Fruit fly (Drosophila melanogaster): Measurements from ENCODE around the gene CG15167.

The CG15167 gene

DNA sequence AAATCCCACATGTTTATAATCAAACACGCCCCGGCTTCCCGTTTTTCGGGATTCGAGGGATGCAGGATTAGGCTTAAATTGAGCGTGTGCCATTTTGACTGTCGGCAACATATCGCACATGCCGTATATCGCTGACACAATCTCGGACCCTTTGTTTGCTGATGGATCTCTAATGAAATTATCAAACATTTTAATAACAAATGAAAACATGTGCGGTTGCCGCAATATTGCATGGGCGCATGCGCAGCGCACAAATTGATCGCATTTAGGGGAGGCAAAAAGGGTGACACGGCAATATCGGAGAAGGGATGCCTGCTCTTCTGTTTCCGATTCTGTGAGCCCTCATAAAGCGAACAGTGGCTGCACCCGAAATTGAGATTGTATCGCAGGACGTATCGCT, 35.1 kb downstream of the CG15167 start (continued):
- TF ChIP-seq CG6272 (GFP tag; IDR thresholded peaks at IDR 0.05) (0 out of 2 replicates have a peak, but pooled peaks have one; percentile 9), Oaz (GFP tag; IDR thresholded peaks at IDR 0.05) (no peak)

DNA sequence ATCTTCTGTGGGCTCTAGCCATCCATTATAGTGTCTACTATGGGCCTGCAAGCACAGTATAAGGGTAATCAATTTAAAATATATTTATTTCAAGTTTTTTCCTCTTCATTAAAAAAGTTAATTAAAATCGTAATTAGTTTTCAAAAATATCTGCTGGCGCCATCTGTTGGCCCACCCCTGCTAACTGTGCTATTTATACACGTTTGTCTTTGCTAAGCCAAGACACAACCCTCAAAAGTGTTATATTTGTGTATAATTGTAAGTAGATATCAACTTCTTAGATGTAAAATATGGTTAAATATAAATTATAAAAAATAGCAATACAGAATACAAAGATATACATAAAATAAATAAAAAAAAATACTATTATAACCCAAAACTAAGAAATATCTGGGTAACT, 36.4 kb downstream of the CG15167 start:
- TF ChIP-seq stwl (tag; optimal IDR thresholded peaks at IDR 0.05) (peak; percentile 52), CG7839 (tag; optimal IDR thresholded peaks at IDR 0.05) (peak; percentile 23), amos (GFP tag; IDR thresholded peaks at IDR 0.05; ENCODE audit: partially characterized antibody) (peak; percentile 61; the same call in 1 of the 2 replicates), Dek (tag; optimal IDR thresholded peaks at IDR 0.05) (peak; percentile 22), klu (GFP tag; IDR thresholded peaks at IDR 0.05) (no peak), nmo (GFP tag; optimal IDR thresholded peaks at IDR 0.05) (peak; percentile 8), HmgZ (tag; optimal IDR thresholded peaks at IDR 0.05) (peak; percentile 33), NfI (GFP tag; optimal IDR thresholded peaks at IDR 0.05) (peak; percentile 7), bigmax (GFP tag; optimal IDR thresholded peaks at IDR 0.05) (no peak), sr (GFP tag; IDR thresholded peaks at IDR 0.05) (no peak), Abd-B (GFP tag; optimal IDR thresholded peaks at IDR 0.05) (peak; percentile 27), Hsf (GFP tag; optimal IDR thresholded peaks at IDR 0.05) (no peak), Ets65A (GFP tag) (peak; percentile 2), Xbp1 (GFP tag; optimal IDR thresholded peaks at IDR 0.05) (peak; percentile 1), slou (GFP tag; optimal IDR thresholded peaks at IDR 0.05) (peak; percentile 6), Bgb (GFP tag; IDR thresholded peaks at IDR 0.05; ENCODE audit: partially characterized antibody) (peak; percentile 51), CoRest (tag; optimal IDR thresholded peaks at IDR 0.05) (peak; percentile 32), phol (tag; optimal IDR thresholded peaks at IDR 0.05) (peak; percentile 4), Ssrp (tag; optimal IDR thresholded peaks at IDR 0.05) (no peak), CG34224 (GFP tag; IDR thresholded peaks at IDR 0.05; ENCODE audit: partially characterized antibody) (no peak), Med (GFP tag) (peak; percentile 58), slbo (GFP tag; IDR thresholded peaks at IDR 0.05) (peak; percentile 21; the same call in 1 of the 2 replicates), CG16813 (GFP tag; IDR thresholded peaks at IDR 0.05; ENCODE audit: partially characterized antibody) (peak; percentile 44; the same call in 1 of the 3 replicates), Eip74EF (GFP tag; optimal IDR thresholded peaks at IDR 0.05) (no peak), pita (GFP tag; optimal IDR thresholded peaks at IDR 0.05) (peak; percentile 71), maf-S (GFP tag; optimal IDR thresholded peaks at IDR 0.05) (no peak), CG2199 (GFP tag; IDR thresholded peaks at IDR 0.05) (peak; percentile 76; the same call in 2 of the 3 replicates), hb (GFP tag; IDR thresholded peaks at IDR 0.05; ENCODE audit: partially characterized antibody) (0 out of 3 replicates have a peak, but pooled peaks have one; percentile 24), CG9817 (tag; optimal IDR thresholded peaks at IDR 0.05) (peak; percentile 2), trem (tag; optimal IDR thresholded peaks at IDR 0.05) (peak; percentile 25), sc (optimal IDR thresholded peaks at IDR 0.05) (no peak), sc (GFP tag; optimal IDR thresholded peaks at IDR 0.05) (no peak), prd (optimal IDR thresholded peaks at IDR 0.05) (no peak), prd (GFP tag; IDR thresholded peaks at IDR 0.05) (no peak), CG14860 (GFP tag; IDR thresholded peaks at IDR 0.05; ENCODE audit: partially characterized antibody) (no peak), CG2712 (tag; optimal IDR thresholded peaks at IDR 0.05) (peak; percentile 19), gsb (GFP tag; IDR thresholded peaks at IDR 0.05) (no peak), pb (GFP tag; optimal IDR thresholded peaks at IDR 0.05) (no peak), sens-2 (GFP tag; IDR thresholded peaks at IDR 0.05) (no peak), CG42726 (GFP tag; IDR thresholded peaks at IDR 0.05; ENCODE audit: partially characterized antibody) (peak; percentile 67; the same call in 1 of the 2 replicates), knrl (GFP tag; IDR thresholded peaks at IDR 0.05; ENCODE audit: partially characterized antibody) (peak; percentile 56; the same call in 2 of the 3 replicates), CG2875 (GFP tag; optimal IDR thresholded peaks at IDR 0.05) (no peak), Spps (tag; optimal IDR thresholded peaks at IDR 0.05) (no peak), CG3847 (GFP tag; IDR thresholded peaks at IDR 0.05) (peak; percentile 14; the same call in 1 of the 2 replicates), Lhr (GFP tag; optimal IDR thresholded peaks at IDR 0.05) (peak; percentile 30), sens (GFP tag) (peak; percentile 9)
